Worm (Caenorhabditis elegans): ENCODE data around the gene Y54G11A.1.

Y54G11A.1 gene

DNA sequence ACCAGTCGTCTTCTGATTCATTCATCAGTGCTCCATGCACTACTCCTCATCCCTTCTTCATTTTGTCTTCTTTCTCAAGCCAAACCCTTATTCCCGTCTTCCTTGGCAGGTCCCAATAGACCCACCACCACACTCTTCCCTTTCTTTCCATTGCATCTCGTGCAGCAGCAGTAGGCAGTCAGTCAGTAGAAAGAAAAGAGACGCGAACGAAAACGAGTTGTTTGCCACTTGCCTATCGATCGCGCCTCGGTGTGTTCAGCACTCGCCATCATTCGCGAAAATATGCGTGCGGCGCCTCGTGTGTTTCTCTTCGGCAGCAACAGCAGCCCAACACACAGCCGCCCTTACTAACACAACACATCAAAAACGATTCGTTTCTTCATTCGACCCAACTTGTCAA is 19.5 kb downstream of the Y54G11A.1 start (continued):
- TF ChIP-seq skn-1 (tag; optimal IDR thresholded peaks at IDR 0.05) (no peak), snpc-4 (tag; optimal IDR thresholded peaks at IDR 0.05) (no peak), mdl-1 (tag; optimal IDR thresholded peaks at IDR 0.05) (peak; percentile 53 to 60), Y55F3AM.14 (GFP tag; optimal IDR thresholded peaks at IDR 0.05) (no peak), unc-39 (tag; optimal IDR thresholded peaks at IDR 0.05) (no peak), sem-4 (tag; optimal IDR thresholded peaks at IDR 0.05) (no peak), lin-39 (tag; optimal IDR thresholded peaks at IDR 0.05) (no peak), mbf-1 (tag; optimal IDR thresholded peaks at IDR 0.05) (no peak), ceh-82 (tag; optimal IDR thresholded peaks at IDR 0.05) (no peak), elt-1 (tag; optimal IDR thresholded peaks at IDR 0.05) (no peak), unc-55 (GFP tag; optimal IDR thresholded peaks at IDR 0.05) (peak; percentile 25), nhr-77 (tag; optimal IDR thresholded peaks at IDR 0.05) (no peak), ztf-11 (tag; optimal IDR thresholded peaks at IDR 0.05) (no peak)

DNA sequence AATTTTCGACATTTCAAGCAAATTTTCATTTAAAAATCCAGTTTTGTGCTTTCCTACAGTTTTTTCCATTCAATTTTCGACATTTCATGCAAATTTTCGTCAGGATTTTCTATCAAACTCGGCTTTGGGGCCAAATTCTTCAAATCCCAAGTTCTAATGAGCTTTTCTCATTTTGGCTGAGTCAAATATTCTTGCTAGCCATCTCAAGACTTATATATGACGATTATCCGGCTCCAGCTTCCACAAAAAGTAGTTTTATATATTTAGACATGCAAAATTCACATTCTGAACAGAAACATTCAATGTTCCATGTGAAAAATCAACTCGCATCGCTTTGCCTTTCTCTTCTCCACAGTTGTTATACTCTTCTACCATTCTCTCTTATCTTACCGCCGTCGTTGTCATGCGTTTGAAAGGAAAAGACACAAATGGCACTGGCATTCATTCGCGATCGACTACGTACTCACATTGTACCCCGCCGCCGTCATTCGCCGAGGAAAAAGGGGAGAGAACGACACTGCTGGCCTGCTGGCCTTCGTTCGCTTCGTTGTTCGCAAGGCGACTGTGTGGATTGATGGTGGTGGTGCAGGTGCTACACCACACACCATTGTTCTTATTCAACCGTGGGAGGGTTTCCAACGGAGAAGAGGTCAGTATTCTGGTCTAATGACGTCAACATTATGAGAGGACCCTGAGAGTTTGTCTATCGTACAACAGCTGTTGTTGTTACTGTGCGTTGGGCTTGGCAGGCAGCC is 21.1 kb downstream of the Y54G11A.1 start:
- TF ChIP-seq lin-39 (tag; optimal IDR thresholded peaks at IDR 0.05) (no peak), blmp-1 (tag; optimal IDR thresholded peaks at IDR 0.05; ENCODE audit: insufficient read depth) (peak; percentile 35), nhr-25 (tag; optimal IDR thresholded peaks at IDR 0.05) (peak; percentile 86), unc-55 (GFP tag; optimal IDR thresholded peaks at IDR 0.05) (no peak), lsy-2 (tag; optimal IDR thresholded peaks at IDR 0.05) (no peak), F13H6.1 (tag; optimal IDR thresholded peaks at IDR 0.05) (peak; percentile 12), elt-1 (tag; optimal IDR thresholded peaks at IDR 0.05) (no peak), nhr-129 (tag; optimal IDR thresholded peaks at IDR 0.05) (peak; percentile 51), fos-1 (tag; optimal IDR thresholded peaks at IDR 0.05) (peak; percentile 66), ceh-82 (tag; optimal IDR thresholded peaks at IDR 0.05) (no peak), ztf-4 (tag; optimal IDR thresholded peaks at IDR 0.05) (no peak), gmeb-1 (tag; optimal IDR thresholded peaks at IDR 0.05) (peak; percentile 36), lin-13 (GFP tag; optimal IDR thresholded peaks at IDR 0.05) (no peak), crh-2 (tag; optimal IDR thresholded peaks at IDR 0.05) (peak; percentile 9), sma-3 (GFP tag; optimal IDR thresholded peaks at IDR 0.05) (peak; percentile 60)

ce11 chrII:14247227-14247626 is 21.8 kb downstream of the Y54G11A.1 start:
- TF ChIP-seq R02D3.7 (tag; optimal IDR thresholded peaks at IDR 0.05): no peak
- TF ChIP-seq Y55F3AM.14 (GFP tag; optimal IDR thresholded peaks at IDR 0.05): no peak
- no peak for TF ChIP-seq lsy-2 (tag; optimal IDR thresholded peaks at IDR 0.05)
- no peak for TF ChIP-seq nhr-129 (tag; optimal IDR thresholded peaks at IDR 0.05)
- TF ChIP-seq ztf-11 (tag; optimal IDR thresholded peaks at IDR 0.05): no peak
- TF ChIP-seq nhr-237 (tag; optimal IDR thresholded peaks at IDR 0.05): no peak
- TF ChIP-seq skn-1 (tag; optimal IDR thresholded peaks at IDR 0.05): no peak
- TF ChIP-seq nhr-77 (tag; optimal IDR thresholded peaks at IDR 0.05): no peak
- no peak for TF ChIP-seq ceh-82 (tag; optimal IDR thresholded peaks at IDR 0.05)
- TF ChIP-seq peb-1 (tag; optimal IDR thresholded peaks at IDR 0.05): no peak
- TF ChIP-seq egl-27 (tag; optimal IDR thresholded peaks at IDR 0.05): no peak
- TF ChIP-seq C34F6.9 (tag; optimal IDR thresholded peaks at IDR 0.05): no peak
- TF ChIP-seq sem-4 (tag; optimal IDR thresholded peaks at IDR 0.05): no peak
- TF ChIP-seq ztf-1 (GFP tag; conservative IDR thresholded peaks at IDR 0.05): no peak
- no peak for TF ChIP-seq ZK546.5 (tag; optimal IDR thresholded peaks at IDR 0.05)

DNA sequence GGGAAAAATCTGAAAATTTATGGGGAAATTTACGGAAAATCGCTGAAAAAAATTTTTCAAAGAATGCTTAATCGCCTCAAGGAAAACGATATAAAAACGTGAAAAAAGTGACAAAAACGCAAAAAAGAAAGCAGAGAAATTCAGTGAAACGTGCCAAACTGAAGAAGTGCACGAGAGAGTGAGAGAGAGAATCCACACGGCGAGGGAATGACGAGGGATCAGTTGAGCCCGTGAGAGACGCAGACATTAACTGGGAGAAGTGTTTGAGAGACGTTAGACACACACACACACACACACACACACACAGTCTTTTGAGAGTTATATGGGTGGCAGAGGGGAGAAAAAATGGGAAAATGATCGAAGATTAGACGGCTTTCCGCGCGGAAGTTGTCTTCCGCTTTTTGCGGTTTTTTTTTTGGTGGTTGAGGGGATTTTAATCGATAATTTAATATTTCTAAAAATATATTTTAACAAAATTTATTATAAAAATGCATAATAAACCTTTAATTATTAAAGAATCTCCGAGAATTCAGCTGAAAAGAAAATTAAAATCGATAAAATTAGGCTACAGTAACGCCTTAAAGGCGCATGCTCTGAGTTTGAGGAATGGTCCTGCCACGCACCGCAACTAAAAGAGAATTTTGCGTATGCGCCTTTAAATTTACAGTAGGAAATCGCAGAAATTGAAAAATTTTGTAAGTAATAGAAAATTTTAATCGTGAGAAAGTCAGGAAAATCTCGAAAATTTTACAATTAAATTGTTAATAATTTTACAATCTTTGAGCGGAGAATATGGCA is 24.3 kb downstream of the Y54G11A.1 start:
- peak; percentile 57 for TF ChIP-seq F13H6.1 (tag; optimal IDR thresholded peaks at IDR 0.05)
- peak; percentile 13 for TF ChIP-seq nhr-21 (tag; optimal IDR thresholded peaks at IDR 0.05)
- peak; percentile 77 for TF ChIP-seq crh-2 (tag; optimal IDR thresholded peaks at IDR 0.05)
- TF ChIP-seq lin-13 (GFP tag; optimal IDR thresholded peaks at IDR 0.05): peak; percentile 56
- TF ChIP-seq snpc-4 (tag; optimal IDR thresholded peaks at IDR 0.05): peak; percentile 22
- TF ChIP-seq alr-1 (tag; optimal IDR thresholded peaks at IDR 0.05): no peak
- TF ChIP-seq sma-9 (GFP tag; optimal IDR thresholded peaks at IDR 0.05): peak; percentile 33
- no peak for TF ChIP-seq sma-9 (tag; optimal IDR thresholded peaks at IDR 0.05)
- no peak for TF ChIP-seq unc-39 (tag; optimal IDR thresholded peaks at IDR 0.05)
- TF ChIP-seq ceh-82 (tag; optimal IDR thresholded peaks at IDR 0.05): no peak
- TF ChIP-seq nhr-23 (tag; optimal IDR thresholded peaks at IDR 0.05): no peak
- TF ChIP-seq Y55F3AM.14 (GFP tag; optimal IDR thresholded peaks at IDR 0.05): no peak
- peak; percentile 69 for TF ChIP-seq ama-1 (optimal IDR thresholded peaks at IDR 0.05)
- no peak for TF ChIP-seq nhr-237 (tag; optimal IDR thresholded peaks at IDR 0.05)
- peak; percentile 31 for TF ChIP-seq gmeb-1 (tag; optimal IDR thresholded peaks at IDR 0.05)
- no peak for TF ChIP-seq nhr-10 (tag; optimal IDR thresholded peaks at IDR 0.05)
- no peak for TF ChIP-seq ceh-16 (tag; optimal IDR thresholded peaks at IDR 0.05)
- peak; percentile 88 for TF ChIP-seq C34F6.9 (tag; optimal IDR thresholded peaks at IDR 0.05)
- no peak for TF ChIP-seq ztf-1 (GFP tag; conservative IDR thresholded peaks at IDR 0.05)
- no peak for TF ChIP-seq elt-3 (tag; optimal IDR thresholded peaks at IDR 0.05)
- no peak for TF ChIP-seq nhr-12 (tag; optimal IDR thresholded peaks at IDR 0.05)
- TF ChIP-seq blmp-1 (tag; optimal IDR thresholded peaks at IDR 0.05; ENCODE audit: insufficient read depth): peak; percentile 64
- peak; percentile 61 for TF ChIP-seq fos-1 (tag; optimal IDR thresholded peaks at IDR 0.05)
- TF ChIP-seq ZK546.5 (tag; optimal IDR thresholded peaks at IDR 0.05): no peak
- TF ChIP-seq nhr-129 (tag; optimal IDR thresholded peaks at IDR 0.05): peak; percentile 78
- no peak for TF ChIP-seq dmd-4 (tag; optimal IDR thresholded peaks at IDR 0.05)
- TF ChIP-seq mab-5 (tag; optimal IDR thresholded peaks at IDR 0.05): no peak
- TF ChIP-seq lsy-2 (tag; optimal IDR thresholded peaks at IDR 0.05): peak in 1 of 2 experiments; percentile 78
